Worm (Caenorhabditis elegans) whole organism, dauer: Measurements from ENCODE around the gene W04E12.5.

ENCODE experiments used
- unc-62 ChIP-seq: sonication (generic microtip); optimal IDR thresholded peaks from 2 replicates; lab custom pipeline; 2017; ENCODE audit warnings: missing biosample characterization, missing genetic modification reagents, missing genetic modification characterization

The W04E12.5 gene

DNA sequence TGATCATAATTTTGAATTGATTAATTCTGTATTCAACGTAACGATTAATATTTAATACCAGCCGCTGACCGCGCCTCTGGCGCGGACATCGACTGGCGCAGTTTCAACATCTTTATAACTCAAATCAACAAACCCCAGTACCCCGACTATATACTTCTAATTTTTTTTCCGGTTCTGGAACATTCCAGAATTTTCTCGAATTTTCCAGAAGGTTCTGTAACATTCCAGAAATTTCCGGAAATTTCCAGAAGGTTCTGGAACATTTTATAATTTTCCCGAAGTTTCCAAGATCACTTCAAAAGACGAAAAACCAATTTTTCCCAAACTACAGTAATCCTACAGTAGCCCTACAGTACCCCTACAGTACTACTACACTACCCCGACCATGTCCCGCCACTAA lies 33.3 kb downstream of the W04E12.5 start:
- TF ChIP-seq unc-62 (GFP tag; lab: Kevin White, UChicago): no peak

ce11 chrV:19783829-19784228 lies 37.9 kb downstream of the W04E12.5 start, which contains the start of gene srt-45:
Gene srt-45 (plus strand): TSS chrV:19784129.
- no peak for TF ChIP-seq unc-62 (GFP tag; lab: Kevin White, UChicago)

- no peak for TF ChIP-seq unc-62 (GFP tag; lab: Kevin White, UChicago)
Observed at ce11 chrV:19788360-19788759, 42.4 kb downstream of the W04E12.5 start, which contains the start of gene clec-258. Gene clec-258 (plus strand): TSS chrV:19788440.

ce11 chrV:19790248-19790647 lies 44.3 kb downstream of the W04E12.5 start:
- TF ChIP-seq unc-62 (GFP tag; lab: Kevin White, UChicago): no peak

DNA sequence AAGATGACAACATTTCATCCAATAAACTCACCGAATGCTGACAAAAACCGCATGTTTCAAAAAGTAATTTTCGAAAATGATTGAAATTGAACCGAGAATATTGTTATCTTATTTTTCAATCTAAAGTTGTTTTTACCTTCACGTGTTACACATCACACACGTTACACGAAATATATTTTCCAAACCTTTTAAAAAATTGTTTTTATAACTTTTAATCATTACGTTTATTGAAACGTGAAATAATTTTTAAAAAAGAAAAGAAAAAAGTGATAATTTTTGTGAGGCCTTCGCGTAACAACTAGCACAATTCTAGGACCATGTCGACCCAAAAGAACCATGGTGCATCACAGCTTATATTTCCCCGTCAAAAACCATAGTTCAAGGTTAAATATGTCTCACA lies 49.0 kb downstream of the W04E12.5 start, which contains the start of gene M162.7:
M162.7 (minus strand) TSS at position 101 of the 400 bp plus-strand sequence.
- no peak for TF ChIP-seq unc-62 (GFP tag; lab: Kevin White, UChicago)
